Fruit fly (Drosophila melanogaster): ENCODE results near the gene sob.

The sob gene

DNA sequence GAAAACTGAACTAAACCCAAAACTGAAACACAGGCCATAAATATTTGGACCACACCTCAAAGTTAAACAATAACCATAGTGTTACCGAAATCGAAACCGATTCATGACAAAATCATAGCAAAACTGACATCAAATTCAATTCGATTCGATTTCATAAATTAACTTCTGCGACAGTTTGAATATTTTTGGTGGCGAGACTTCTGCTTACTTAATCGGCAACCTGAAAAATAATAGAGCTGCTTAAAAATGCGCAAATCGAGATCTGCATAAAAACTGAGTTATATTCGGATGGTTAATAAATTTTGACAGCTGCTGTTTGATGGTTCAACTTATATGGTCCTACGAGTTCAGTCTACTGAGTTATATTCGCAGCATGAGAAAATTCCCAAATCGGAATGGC lies 23.0 kb upstream of the sob start:
- no peak for TF ChIP-seq CG1620 (GFP tag; optimal IDR thresholded peaks at IDR 0.05)

DNA sequence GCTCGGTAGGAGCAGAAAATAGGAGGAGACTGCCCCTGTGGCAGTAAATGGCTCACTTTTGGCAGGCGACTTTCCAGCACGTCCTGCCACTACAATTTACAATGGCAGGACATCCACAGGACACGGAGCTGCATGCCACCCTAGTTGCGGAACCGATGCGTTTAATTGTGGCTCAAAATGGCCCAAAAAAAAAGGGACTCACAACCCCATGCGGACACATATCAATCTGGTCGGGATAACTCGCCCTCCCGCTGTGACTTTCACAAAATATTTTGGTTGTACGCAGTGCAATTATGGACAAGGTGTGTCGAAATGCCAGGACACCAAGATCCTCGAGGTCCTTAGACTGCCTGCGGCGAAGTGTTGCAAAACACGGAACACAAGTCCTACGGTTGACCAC lies 22.0 kb upstream of the sob start:
- no peak for TF ChIP-seq CG12768 (GFP tag; optimal IDR thresholded peaks at IDR 0.05)
- no peak for TF ChIP-seq ovo (GFP tag; optimal IDR thresholded peaks at IDR 0.05)
- no peak for TF ChIP-seq CG14711 (tag; optimal IDR thresholded peaks at IDR 0.05)
- no peak for TF ChIP-seq CG1620 (GFP tag; optimal IDR thresholded peaks at IDR 0.05)
- TF ChIP-seq Crg-1 (GFP tag; optimal IDR thresholded peaks at IDR 0.05): no peak

DNA sequence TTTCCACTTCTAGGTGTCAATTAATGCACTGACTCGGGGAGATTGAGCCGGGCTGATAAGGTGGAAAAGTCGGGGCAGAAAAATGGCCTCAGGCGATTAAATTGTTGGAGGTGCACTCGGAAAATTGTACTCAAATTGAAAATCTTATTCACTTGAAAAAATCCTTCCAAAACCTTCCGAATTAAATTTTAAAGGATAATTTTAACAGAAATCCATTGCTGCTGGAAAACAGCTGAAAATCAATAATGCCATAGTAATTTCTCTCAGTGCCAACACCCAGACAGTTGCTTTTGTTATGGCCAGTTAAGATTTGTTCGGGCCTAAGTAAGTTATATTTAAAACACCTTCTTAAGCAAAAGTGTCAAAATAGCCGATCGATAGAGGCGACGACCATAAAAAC lies 20.3 kb upstream of the sob start:
- TF ChIP-seq Clk (GFP tag; optimal IDR thresholded peaks at IDR 0.05): no peak
- no peak for TF ChIP-seq tj (GFP tag; optimal IDR thresholded peaks at IDR 0.05)
- TF ChIP-seq CG14711 (tag; optimal IDR thresholded peaks at IDR 0.05): no peak
- TF ChIP-seq CG5204 (GFP tag; optimal IDR thresholded peaks at IDR 0.05): no peak
- TF ChIP-seq ovo (GFP tag; optimal IDR thresholded peaks at IDR 0.05): no peak
- no peak for TF ChIP-seq CG11617 (GFP tag; optimal IDR thresholded peaks at IDR 0.05)
- no peak for TF ChIP-seq pad (GFP tag; optimal IDR thresholded peaks at IDR 0.05)
- no peak for TF ChIP-seq Hr96 (GFP tag; optimal IDR thresholded peaks at IDR 0.05)
- TF ChIP-seq CG1620 (GFP tag; optimal IDR thresholded peaks at IDR 0.05): no peak
- no peak for TF ChIP-seq CG7045 (GFP tag; optimal IDR thresholded peaks at IDR 0.05)
- no peak for TF ChIP-seq CG12768 (GFP tag; optimal IDR thresholded peaks at IDR 0.05)
- TF ChIP-seq Crg-1 (GFP tag; optimal IDR thresholded peaks at IDR 0.05): no peak
- no peak for TF ChIP-seq bab1 (GFP tag; optimal IDR thresholded peaks at IDR 0.05)
- TF ChIP-seq kay (GFP tag; ENCODE audit: borderline replicate concordance): no peak
- no peak for TF ChIP-seq CG7101 (tag; optimal IDR thresholded peaks at IDR 0.05)
- TF ChIP-seq cnc (optimal IDR thresholded peaks at IDR 0.05): no peak

DNA sequence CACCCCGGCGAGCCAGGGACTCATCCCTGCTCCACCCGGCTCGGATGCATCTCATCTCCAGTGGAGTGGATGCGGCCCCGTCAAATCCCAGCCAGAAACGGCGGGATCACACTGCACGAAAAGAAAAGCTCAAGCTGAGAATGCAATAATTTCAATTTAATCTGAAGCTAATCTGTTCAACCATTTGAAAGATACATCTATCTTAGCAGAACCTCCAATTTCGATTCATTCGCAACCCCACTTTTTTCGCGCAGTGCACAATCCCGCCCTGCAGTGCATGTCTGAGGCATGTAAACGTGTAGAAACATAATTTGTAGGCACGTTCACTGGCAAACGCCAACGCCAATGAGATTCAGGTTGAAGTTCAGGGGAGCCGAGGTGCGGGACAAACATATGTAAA lies 17.9 kb upstream of the sob start:
- TF ChIP-seq kay (GFP tag; ENCODE audit: borderline replicate concordance) (no peak), pad (GFP tag; optimal IDR thresholded peaks at IDR 0.05) (no peak), CG5204 (GFP tag; optimal IDR thresholded peaks at IDR 0.05) (no peak), Crg-1 (GFP tag; optimal IDR thresholded peaks at IDR 0.05) (no peak), CG1620 (GFP tag; optimal IDR thresholded peaks at IDR 0.05) (no peak), cnc (optimal IDR thresholded peaks at IDR 0.05) (no peak), CG14711 (tag; optimal IDR thresholded peaks at IDR 0.05) (no peak), cic (GFP tag; optimal IDR thresholded peaks at IDR 0.05) (no peak), CG12768 (GFP tag; optimal IDR thresholded peaks at IDR 0.05) (no peak), bab1 (GFP tag; optimal IDR thresholded peaks at IDR 0.05) (no peak), CG33017 (tag; optimal IDR thresholded peaks at IDR 0.05) (no peak), CG11617 (GFP tag; optimal IDR thresholded peaks at IDR 0.05) (no peak), CG7101 (tag; optimal IDR thresholded peaks at IDR 0.05) (no peak), CG7045 (GFP tag; optimal IDR thresholded peaks at IDR 0.05) (no peak), ovo (GFP tag; optimal IDR thresholded peaks at IDR 0.05) (no peak), toe (GFP tag; optimal IDR thresholded peaks at IDR 0.05) (no peak), Clk (GFP tag; optimal IDR thresholded peaks at IDR 0.05) (no peak), tj (GFP tag; optimal IDR thresholded peaks at IDR 0.05) (no peak), Mnt (GFP tag; optimal IDR thresholded peaks at IDR 0.05) (no peak), Hr96 (GFP tag; optimal IDR thresholded peaks at IDR 0.05) (no peak)

DNA sequence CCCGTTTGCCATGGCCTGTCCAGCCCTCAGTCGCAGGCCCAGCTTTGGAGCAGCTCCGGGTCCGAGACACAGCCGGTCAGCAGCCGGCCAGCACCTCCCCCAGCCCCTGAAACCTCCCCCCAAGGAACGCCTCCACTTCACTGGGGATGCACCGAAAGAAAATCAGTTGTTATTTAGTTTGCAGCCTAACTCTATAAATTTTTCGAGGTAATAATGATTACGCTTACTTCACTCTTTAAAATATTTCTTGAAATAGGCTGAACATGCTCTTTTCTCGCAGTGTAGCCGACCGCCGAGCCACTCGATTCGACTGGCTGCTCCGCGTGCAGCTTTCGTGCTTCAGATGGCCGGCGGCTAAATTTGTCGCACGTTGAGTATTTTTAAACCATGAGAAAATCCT lies 16.6 kb upstream of the sob start:
- TF ChIP-seq CG7045 (GFP tag; optimal IDR thresholded peaks at IDR 0.05) (no peak), pad (GFP tag; optimal IDR thresholded peaks at IDR 0.05) (no peak), cic (GFP tag; optimal IDR thresholded peaks at IDR 0.05) (no peak), CG1620 (GFP tag; optimal IDR thresholded peaks at IDR 0.05) (no peak), bab1 (GFP tag; optimal IDR thresholded peaks at IDR 0.05) (no peak), cnc (optimal IDR thresholded peaks at IDR 0.05) (no peak), Crg-1 (GFP tag; optimal IDR thresholded peaks at IDR 0.05) (no peak)

DNA sequence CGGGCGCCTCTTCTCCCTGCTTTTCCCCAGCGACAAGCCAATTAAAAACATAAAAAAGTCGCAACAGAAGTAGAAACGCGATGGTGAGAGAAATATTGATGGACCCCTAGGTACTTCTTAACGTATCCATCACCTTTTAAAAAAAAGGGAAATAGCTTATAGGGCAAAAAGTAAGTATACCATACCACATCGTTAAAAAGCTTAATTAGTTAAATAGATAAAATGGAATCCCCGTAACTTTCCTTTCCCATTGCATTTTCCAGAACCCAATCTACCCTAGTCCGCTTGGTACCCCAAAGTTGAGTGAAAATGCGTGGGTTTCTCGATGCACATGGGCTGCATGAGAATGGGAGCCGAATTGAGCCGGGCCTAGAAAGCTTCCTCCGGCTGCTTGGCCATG lies 14.1 kb upstream of the sob start:
- TF ChIP-seq CG1620 (GFP tag; optimal IDR thresholded peaks at IDR 0.05) (no peak), CG14711 (tag; optimal IDR thresholded peaks at IDR 0.05) (no peak), CG12768 (GFP tag; optimal IDR thresholded peaks at IDR 0.05) (no peak), bab1 (GFP tag; optimal IDR thresholded peaks at IDR 0.05) (no peak), pad (GFP tag; optimal IDR thresholded peaks at IDR 0.05) (no peak), Clk (GFP tag; optimal IDR thresholded peaks at IDR 0.05) (no peak), CG7101 (tag; optimal IDR thresholded peaks at IDR 0.05) (no peak), Crg-1 (GFP tag; optimal IDR thresholded peaks at IDR 0.05) (no peak), CG11617 (GFP tag; optimal IDR thresholded peaks at IDR 0.05) (no peak), Mnt (GFP tag; optimal IDR thresholded peaks at IDR 0.05) (no peak), Hr96 (GFP tag; optimal IDR thresholded peaks at IDR 0.05) (no peak), kay (GFP tag; ENCODE audit: borderline replicate concordance) (no peak), tj (GFP tag; optimal IDR thresholded peaks at IDR 0.05) (no peak), cnc (optimal IDR thresholded peaks at IDR 0.05) (no peak), ovo (GFP tag; optimal IDR thresholded peaks at IDR 0.05) (no peak)

DNA sequence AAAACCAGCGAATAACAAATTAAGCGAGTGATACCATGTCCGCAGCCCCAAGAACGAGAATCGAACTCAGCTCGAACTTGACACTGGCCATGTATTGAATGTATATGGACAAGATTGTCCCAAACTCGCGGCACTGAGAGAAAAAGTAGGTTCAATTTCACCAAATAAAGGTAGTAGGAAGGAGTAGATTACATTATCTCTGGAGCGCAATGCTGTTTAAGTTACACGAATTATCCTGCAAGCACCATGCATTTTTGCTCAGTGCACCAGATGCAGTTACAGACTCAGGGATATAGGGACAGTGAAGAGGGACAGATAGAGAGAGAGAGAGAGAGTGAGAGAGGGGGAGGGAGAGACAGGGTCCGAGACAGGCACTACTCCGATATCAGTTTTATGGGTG lies 13.4 kb upstream of the sob start:
- TF ChIP-seq bab1 (GFP tag; optimal IDR thresholded peaks at IDR 0.05): no peak
- no peak for TF ChIP-seq CG11617 (GFP tag; optimal IDR thresholded peaks at IDR 0.05)
- TF ChIP-seq pad (GFP tag; optimal IDR thresholded peaks at IDR 0.05): no peak
- TF ChIP-seq kay (GFP tag; ENCODE audit: borderline replicate concordance): no peak
- no peak for TF ChIP-seq CG14711 (tag; optimal IDR thresholded peaks at IDR 0.05)
- TF ChIP-seq Crg-1 (GFP tag; optimal IDR thresholded peaks at IDR 0.05): no peak
- TF ChIP-seq cnc (optimal IDR thresholded peaks at IDR 0.05): no peak
